Fruit fly (Drosophila melanogaster) whole organism, wandering third instar larva: ENCODE data around the gene Awh.

Experiments used
- Abd-B ChIP-seq: fragments of >200 bp; optimal IDR thresholded peaks from 2 replicates; lab custom pipeline; 2017; ENCODE audit warnings: missing biosample characterization, missing genetic modification characterization
- CG32264 ChIP-seq: fragments of 200-800 bp; sonication (Bioruptor generic); optimal IDR thresholded peaks from 2 replicates; lab custom pipeline; 2016; ENCODE audit warnings: missing biosample characterization, missing genetic modification characterization
- CG9705 ChIP-seq: fragments of 200-800 bp; sonication (Bioruptor generic); optimal IDR thresholded peaks from 2 replicates; lab custom pipeline; 2018; ENCODE audit warnings: missing biosample characterization, mild to moderate bottlenecking, missing genetic modification characterization
- CrebA ChIP-seq: fragments of 200-800 bp; sonication (Bioruptor generic); optimal IDR thresholded peaks from 2 replicates; lab custom pipeline; 2016; ENCODE audit warnings: missing biosample characterization, mild to moderate bottlenecking, missing genetic modification characterization, borderline replicate concordance
- Dfd ChIP-seq: fragments of >200 bp; optimal IDR thresholded peaks from 2 replicates; lab custom pipeline; 2017; ENCODE audit warnings: missing biosample characterization, missing genetic modification characterization
- Dif ChIP-seq: fragments of 200-275, 200-300 bp; sonication (Bioruptor generic); optimal IDR thresholded peaks from 2 replicates; lab custom pipeline; 2018; ENCODE audit warnings: missing biosample characterization, missing genetic modification characterization; ENCODE audit not compliant: partially characterized antibody
- Hnf4 ChIP-seq: fragments of 200-800 bp; sonication (Bioruptor generic); optimal IDR thresholded peaks from 2 replicates; lab custom pipeline; 2016; ENCODE audit warnings: missing biosample characterization, mild to moderate bottlenecking, missing genetic modification characterization
- Hr83 ChIP-seq: fragments of 200-300 bp; sonication (Bioruptor generic); optimal IDR thresholded peaks from 2 replicates; lab custom pipeline; 2016; ENCODE audit warnings: missing biosample characterization, mild to moderate bottlenecking, missing genetic modification characterization, moderate library complexity; ENCODE audit not compliant: poor library complexity, severe bottlenecking
- Jra ChIP-seq: sonication (Bioruptor generic); optimal IDR thresholded peaks from 2 replicates; lab custom pipeline; 2016; ENCODE audit warnings: missing biosample characterization, missing genetic modification characterization
- Myc ChIP-seq: fragments of >200 bp; optimal IDR thresholded peaks from 2 replicates; lab custom pipeline; 2017
- N ChIP-seq: fragments of >200 bp; optimal IDR thresholded peaks from 2 replicates; lab custom pipeline; 2018; ENCODE audit warnings: missing biosample characterization, missing external identifiers, missing genetic modification characterization
- OdsH ChIP-seq: fragments of 200-800 bp; sonication (Bioruptor generic); optimal IDR thresholded peaks from 2 replicates; lab custom pipeline; 2016; ENCODE audit warnings: missing biosample characterization, mild to moderate bottlenecking, missing genetic modification characterization
- Rel ChIP-seq, 2 experiments: fragments of 200-800 bp; sonication (Bioruptor generic) in 1 of 2; optimal IDR thresholded peaks; 2 replicates in 1 of 2; 3 replicates in 1 of 2; lab custom pipeline; 2016 to 2019; ENCODE audit warnings: mild to moderate bottlenecking in 2 of 2, missing biosample characterization in 2 of 2, missing genetic modification characterization in 2 of 2, moderate library complexity in 1 of 2
- Vsx2 ChIP-seq: fragments of 200-300, 225-300 bp; sonication (Bioruptor generic); optimal IDR thresholded peaks from 2 replicates; lab custom pipeline; 2018; ENCODE audit warnings: missing biosample characterization, missing genetic modification characterization; ENCODE audit not compliant: partially characterized antibody
- br ChIP-seq: fragments of 200-800 bp; sonication (Bioruptor generic); optimal IDR thresholded peaks from 2 replicates; lab custom pipeline; 2016; ENCODE audit warnings: missing biosample characterization, missing genetic modification characterization
- dl ChIP-seq, 2 experiments: fragments of 175-275, 200-275 bp in 1 of 2; fragments of 200-275 bp in 1 of 2; sonication (Bioruptor generic); optimal IDR thresholded peaks; lab custom pipeline; 2018; ENCODE audit warnings: mild to moderate bottlenecking in 2 of 2, missing biosample characterization in 2 of 2, missing genetic modification characterization in 2 of 2, moderate library complexity in 2 of 2; ENCODE audit not compliant: partially characterized antibody in 2 of 2, insufficient read depth in 1 of 2
- dmrt93B ChIP-seq: fragments of 200-800 bp; sonication (Bioruptor generic); optimal IDR thresholded peaks from 2 replicates; lab custom pipeline; 2018; ENCODE audit warnings: missing biosample characterization, mild to moderate bottlenecking, missing genetic modification characterization
- dsf ChIP-seq: sonication (Bioruptor generic); optimal IDR thresholded peaks from 2 replicates; lab custom pipeline; 2016; ENCODE audit warnings: missing biosample characterization, missing genetic modification characterization, borderline replicate concordance
- ey ChIP-seq: fragments of 200-800 bp; sonication (Bioruptor generic); optimal IDR thresholded peaks from 2 replicates; lab custom pipeline; 2016; ENCODE audit warnings: missing biosample characterization, missing genetic modification characterization
- foxo ChIP-seq, 2 experiments: fragments of 200-800 bp; sonication (Bioruptor generic); optimal IDR thresholded peaks; 2 replicates in 1 of 2; 3 replicates in 1 of 2; lab custom pipeline; 2016 to 2017; ENCODE audit warnings: missing biosample characterization in 2 of 2, missing genetic modification characterization in 2 of 2
- h ChIP-seq: fragments of 200-800 bp; sonication (Bioruptor generic); optimal IDR thresholded peaks from 3 replicates; lab custom pipeline; 2016; ENCODE audit warnings: missing biosample characterization, mild to moderate bottlenecking, missing genetic modification characterization
- jim ChIP-seq: fragments of 175-275, 200-325 bp; sonication (Bioruptor generic); optimal IDR thresholded peaks from 2 replicates; lab custom pipeline; 2016; ENCODE audit warnings: missing biosample characterization, mild to moderate bottlenecking, missing genetic modification characterization
- lola ChIP-seq: fragments of >200 bp; optimal IDR thresholded peaks from 2 replicates; lab custom pipeline; 2017; ENCODE audit warnings: missing biosample characterization, missing genetic modification characterization
- pan ChIP-seq: fragments of >200 bp; optimal IDR thresholded peaks from 2 replicates; lab custom pipeline; 2017
- psq ChIP-seq: fragments of 200-800 bp; sonication (Bioruptor generic); optimal IDR thresholded peaks from 3 replicates; lab custom pipeline; 2017; ENCODE audit warnings: missing biosample characterization, mild to moderate bottlenecking, missing genetic modification characterization, moderate library complexity
- rgr ChIP-seq: fragments of 200-800 bp; sonication (Bioruptor generic); optimal IDR thresholded peaks from 3 replicates; lab custom pipeline; 2016; ENCODE audit warnings: missing biosample characterization, mild to moderate bottlenecking, missing genetic modification characterization
- sage ChIP-seq: fragments of 200-800 bp; sonication (Bioruptor generic); optimal IDR thresholded peaks from 2 replicates; lab custom pipeline; 2016; ENCODE audit warnings: missing biosample characterization, mild to moderate bottlenecking, missing genetic modification characterization
- sv ChIP-seq: fragments of 200-800 bp; sonication (Bioruptor generic); optimal IDR thresholded peaks from 3 replicates; lab custom pipeline; 2016; ENCODE audit warnings: missing biosample characterization, missing genetic modification characterization
- woc ChIP-seq: sonication (Bioruptor generic); optimal IDR thresholded peaks from 2 replicates; lab custom pipeline; 2016; ENCODE audit warnings: missing biosample characterization, mild to moderate bottlenecking, missing genetic modification characterization

Gene Awh

dm6 chr3L:3871284-3871683 lies 25.3 kb downstream of the Awh start:
- TF ChIP-seq sage (GFP tag; lab: Kevin White, UChicago), result no peak
- no peak for TF ChIP-seq Hr83
- no peak for TF ChIP-seq psq (GFP tag; lab: Kevin White, UChicago)
- no peak for TF ChIP-seq Myc (lab: Kevin White, UChicago)
- TF ChIP-seq dmrt93B, result no peak
- no peak for TF ChIP-seq Hnf4 (GFP tag; lab: Kevin White, UChicago)
- no peak for TF ChIP-seq sv (GFP tag; lab: Kevin White, UChicago)
- no peak for TF ChIP-seq dl (GFP tag; optimal IDR thresholded peaks at IDR 0.05; lab: Kevin White, UChicago; ENCODE audit: insufficient read depth in 1 of 2, partially characterized antibody in 2 of 2)
- no peak for TF ChIP-seq Jra (GFP tag; lab: Kevin White, UChicago)
- no peak for TF ChIP-seq OdsH (GFP tag; lab: Kevin White, UChicago)
- no peak for TF ChIP-seq dsf (GFP tag; lab: Kevin White, UChicago)
- TF ChIP-seq pan (lab: Kevin White, UChicago), result no peak
- no peak for TF ChIP-seq h (GFP tag; lab: Kevin White, UChicago)
- TF ChIP-seq CrebA (GFP tag; lab: Kevin White, UChicago), result no peak
- TF ChIP-seq ey (GFP tag; lab: Kevin White, UChicago), result no peak

- TF ChIP-seq psq (GFP tag; lab: Kevin White, UChicago) (no peak), Vsx2 (no peak), sage (GFP tag; lab: Kevin White, UChicago) (no peak), pan (lab: Kevin White, UChicago) (no peak), ey (GFP tag; lab: Kevin White, UChicago) (no peak), Abd-B (GFP tag; lab: Kevin White, UChicago) (no peak), h (GFP tag; lab: Kevin White, UChicago) (no peak), sv (GFP tag; lab: Kevin White, UChicago) (no peak), rgr (no peak)
Measured at dm6 chr3L:3873094-3873493, 27.1 kb downstream of the Awh start.

dm6 chr3L:3875004-3875403 lies 29.0 kb downstream of the Awh start:
- TF ChIP-seq sage (GFP tag; lab: Kevin White, UChicago) (no peak), sv (GFP tag; lab: Kevin White, UChicago) (peak; percentile 13)
- TF ChIP-seq, all 38 proteins: peak for 1

dm6 chr3L:3875996-3876395 lies 30.0 kb downstream of the Awh start:
- no peak for TF ChIP-seq Jra (GFP tag; lab: Kevin White, UChicago)
- no peak for TF ChIP-seq jim (GFP tag; lab: Kevin White, UChicago)
- TF ChIP-seq CG9705 (GFP tag; lab: Kevin White, UChicago), result no peak
- TF ChIP-seq Dfd (GFP tag; lab: Kevin White, UChicago), result no peak
- no peak for TF ChIP-seq woc (GFP tag; lab: Kevin White, UChicago)
- no peak for TF ChIP-seq foxo (GFP tag; optimal IDR thresholded peaks at IDR 0.05; lab: Kevin White, UChicago)
- TF ChIP-seq CG32264, result no peak
- no peak for TF ChIP-seq Hnf4 (GFP tag; lab: Kevin White, UChicago)
- TF ChIP-seq dl (GFP tag; optimal IDR thresholded peaks at IDR 0.05; lab: Kevin White, UChicago; ENCODE audit: insufficient read depth in 1 of 2, partially characterized antibody in 2 of 2), result no peak
- TF ChIP-seq lola, result no peak
- TF ChIP-seq br, result no peak
- no peak for TF ChIP-seq Rel (GFP tag; optimal IDR thresholded peaks at IDR 0.05; lab: Kevin White, UChicago)
- no peak for TF ChIP-seq Rel (tag; optimal IDR thresholded peaks at IDR 0.05; lab: Kevin White, UChicago)
- no peak for TF ChIP-seq Myc (lab: Kevin White, UChicago)
- no peak for TF ChIP-seq sage (GFP tag; lab: Kevin White, UChicago)
- no peak for TF ChIP-seq dmrt93B
- TF ChIP-seq CrebA (GFP tag; lab: Kevin White, UChicago), result no peak
- no peak for TF ChIP-seq N (GFP tag; lab: Kevin White, UChicago)
- no peak for TF ChIP-seq Hr83

dm6 chr3L:3876861-3877260 lies 30.9 kb downstream of the Awh start:
- TF ChIP-seq Dif (GFP tag; lab: Kevin White, UChicago) (no peak), Dfd (GFP tag; lab: Kevin White, UChicago) (peak; percentile 67), woc (GFP tag; lab: Kevin White, UChicago) (no peak), N (GFP tag; lab: Kevin White, UChicago) (no peak)
